Worm (Caenorhabditis elegans): Measurements from ENCODE around the gene fbxc-48.

DNA sequence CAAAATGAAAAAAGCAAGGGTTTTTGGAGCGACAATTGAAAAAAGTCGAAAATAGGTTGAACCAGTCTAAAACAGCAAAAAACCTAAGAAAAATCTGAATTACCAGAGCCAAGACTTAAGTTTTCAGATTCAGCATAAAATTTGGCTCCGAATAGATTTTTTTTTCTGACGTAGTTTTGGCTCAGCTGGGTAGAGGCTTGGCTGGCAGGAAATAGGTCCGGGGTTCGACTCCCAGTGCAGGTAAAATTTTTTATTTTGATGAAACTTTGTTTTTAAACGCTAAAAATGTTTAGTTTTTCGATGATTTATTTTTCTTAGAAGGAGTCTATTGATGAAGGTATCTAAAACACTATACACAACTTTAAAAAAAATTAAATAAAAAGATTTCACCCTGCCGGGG is 14.3 kb upstream of the fbxc-48 start:
- no peak for TF ChIP-seq nhr-11 (tag; optimal IDR thresholded peaks at IDR 0.05)
- no peak for TF ChIP-seq lsy-2 (tag; optimal IDR thresholded peaks at IDR 0.05)
- TF ChIP-seq zag-1 (tag; optimal IDR thresholded peaks at IDR 0.05), result no peak

All from whole organism, L2 larva.